Fruit fly (Drosophila melanogaster): ENCODE results near the gene fbl.

dm6 chr3L:20384086-20384810, at the start of gene fbl, which contains the start of gene CG5498:
- TF ChIP-seq EcR (GFP tag; optimal IDR thresholded peaks at IDR 0.05) (no peak), psq (optimal IDR thresholded peaks at IDR 0.05) (no peak)

All from whole organism.